Fruit fly (Drosophila melanogaster): ENCODE measurements around the gene CG17361.

Gene CG17361

DNA sequence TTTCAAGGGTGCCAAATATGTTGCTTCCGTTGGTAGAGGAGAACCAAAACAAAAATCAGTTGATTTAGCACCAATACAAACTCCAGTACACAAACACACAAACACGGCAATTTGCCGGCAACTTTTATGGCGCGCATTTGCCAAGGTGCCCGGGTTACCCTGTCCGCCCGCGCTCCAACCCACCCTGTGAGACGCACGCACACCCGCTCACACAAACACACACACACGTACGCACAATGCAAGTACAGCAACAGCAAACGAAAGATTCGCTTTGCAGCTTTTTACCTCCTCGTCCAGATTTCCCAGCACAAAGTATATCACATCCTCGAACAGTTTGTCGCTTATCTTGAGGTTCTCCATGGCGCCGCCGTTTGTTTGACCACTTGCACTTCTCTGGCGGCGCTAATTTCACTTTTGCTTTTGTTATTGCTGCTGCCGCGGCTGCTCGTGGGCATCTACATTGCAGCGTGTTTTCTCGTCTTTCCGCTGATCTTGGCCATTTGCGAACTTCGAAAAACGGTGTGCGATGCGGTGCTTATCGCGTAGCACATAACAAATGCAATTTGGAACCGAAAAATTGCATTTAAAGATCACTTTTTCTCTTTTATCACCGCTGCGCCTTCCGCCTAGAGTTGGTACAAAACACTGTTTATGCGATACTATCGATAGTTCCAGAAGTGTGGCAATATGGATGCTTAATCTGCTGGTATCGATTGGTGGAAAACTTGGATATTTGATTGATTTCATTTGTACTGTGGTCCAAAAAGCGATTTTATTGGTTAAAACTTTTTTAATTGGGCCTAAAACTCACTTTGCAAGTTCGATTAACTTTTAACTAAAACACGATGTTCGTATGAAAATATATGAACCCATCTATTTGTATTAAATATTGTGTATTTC is 31.7 kb downstream of the CG17361 start, which contains the start of gene Ptip (continued):
- TF ChIP-seq Mrtf (GFP tag; IDR thresholded peaks at IDR 0.05) (no peak), sisA (GFP tag; IDR thresholded peaks at IDR 0.05) (no peak), CG10979 (tag; optimal IDR thresholded peaks at IDR 0.05) (no peak), Eip74EF (GFP tag; optimal IDR thresholded peaks at IDR 0.05) (no peak), CG2678 (tag; optimal IDR thresholded peaks at IDR 0.05) (no peak), CTCF (GFP tag; optimal IDR thresholded peaks at IDR 0.05) (no peak), Scr (GFP tag; IDR thresholded peaks at IDR 0.05; ENCODE audit: partially characterized antibody) (peak; percentile 96), Blimp-1 (GFP tag; optimal IDR thresholded peaks at IDR 0.05) (peak; percentile 94), CG18262 (tag; optimal IDR thresholded peaks at IDR 0.05) (no peak), CG8478 (optimal IDR thresholded peaks at IDR 0.05) (peak; percentile 71), Spps (tag; optimal IDR thresholded peaks at IDR 0.05) (no peak), CG34376 (GFP tag; optimal IDR thresholded peaks at IDR 0.05) (peak; percentile 60), Abd-B (GFP tag; optimal IDR thresholded peaks at IDR 0.05) (peak; percentile 81), CG4360 (GFP tag; IDR thresholded peaks at IDR 0.05) (peak; percentile 36; the same call in 1 of the 2 replicates), vnd (GFP tag; IDR thresholded peaks at IDR 0.05; ENCODE audit: partially characterized antibody) (peak; percentile 96), aop (GFP tag; IDR thresholded peaks at IDR 0.05) (no peak), kay (GFP tag; optimal IDR thresholded peaks at IDR 0.05) (no peak), tgo (GFP tag; IDR thresholded peaks at IDR 0.05) (no peak), gfzf (GFP tag; optimal IDR thresholded peaks at IDR 0.05) (peak; percentile 50), NK7.1 (GFP tag; optimal IDR thresholded peaks at IDR 0.05) (peak; percentile 1), kni (GFP tag; optimal IDR thresholded peaks at IDR 0.05) (no peak), CG16779 (GFP tag; IDR thresholded peaks at IDR 0.05) (no peak), Chrac-16 (GFP tag; optimal IDR thresholded peaks at IDR 0.05) (no peak), Hr39 (optimal IDR thresholded peaks at IDR 0.05) (no peak), Sox102F (GFP tag; optimal IDR thresholded peaks at IDR 0.05) (no peak), corto (GFP tag; optimal IDR thresholded peaks at IDR 0.05) (no peak), nmo (GFP tag; optimal IDR thresholded peaks at IDR 0.05) (peak; percentile 64), CG13624 (GFP tag; optimal IDR thresholded peaks at IDR 0.05) (peak; percentile 40), Hr3 (GFP tag; optimal IDR thresholded peaks at IDR 0.05) (no peak), MTF-1 (GFP tag; optimal IDR thresholded peaks at IDR 0.05; ENCODE audit: borderline replicate concordance) (peak; percentile 79), Dp (GFP tag; optimal IDR thresholded peaks at IDR 0.05) (peak; percentile 83), danr (GFP tag; IDR thresholded peaks at IDR 0.05) (no peak), CG7839 (tag; optimal IDR thresholded peaks at IDR 0.05) (no peak), NC2β (GFP tag; optimal IDR thresholded peaks at IDR 0.05) (no peak), CG7786 (GFP tag; optimal IDR thresholded peaks at IDR 0.05) (no peak), CG18599 (GFP tag; optimal IDR thresholded peaks at IDR 0.05) (no peak), sd (tag; optimal IDR thresholded peaks at IDR 0.05) (no peak), Lpt (GFP tag; optimal IDR thresholded peaks at IDR 0.05) (no peak), CG10654 (GFP tag; optimal IDR thresholded peaks at IDR 0.05) (no peak), Fer1 (GFP tag; optimal IDR thresholded peaks at IDR 0.05) (no peak), Oli (tag; optimal IDR thresholded peaks at IDR 0.05) (no peak), Six4 (GFP tag; optimal IDR thresholded peaks at IDR 0.05) (peak; percentile 2), CG17568 (GFP tag; optimal IDR thresholded peaks at IDR 0.05) (no peak), cad (GFP tag; optimal IDR thresholded peaks at IDR 0.05) (peak; percentile 95), jumu (GFP tag; optimal IDR thresholded peaks at IDR 0.05) (no peak), fd64A (GFP tag; optimal IDR thresholded peaks at IDR 0.05) (peak; percentile 73), sens (GFP tag) (peak; percentile 49), ab (GFP tag; optimal IDR thresholded peaks at IDR 0.05) (no peak), sima (GFP tag; optimal IDR thresholded peaks at IDR 0.05) (no peak), TFAM (GFP tag; optimal IDR thresholded peaks at IDR 0.05) (no peak)
